Fruit fly (Drosophila melanogaster): Measurements from ENCODE around the gene Oatp26F.

DNA sequence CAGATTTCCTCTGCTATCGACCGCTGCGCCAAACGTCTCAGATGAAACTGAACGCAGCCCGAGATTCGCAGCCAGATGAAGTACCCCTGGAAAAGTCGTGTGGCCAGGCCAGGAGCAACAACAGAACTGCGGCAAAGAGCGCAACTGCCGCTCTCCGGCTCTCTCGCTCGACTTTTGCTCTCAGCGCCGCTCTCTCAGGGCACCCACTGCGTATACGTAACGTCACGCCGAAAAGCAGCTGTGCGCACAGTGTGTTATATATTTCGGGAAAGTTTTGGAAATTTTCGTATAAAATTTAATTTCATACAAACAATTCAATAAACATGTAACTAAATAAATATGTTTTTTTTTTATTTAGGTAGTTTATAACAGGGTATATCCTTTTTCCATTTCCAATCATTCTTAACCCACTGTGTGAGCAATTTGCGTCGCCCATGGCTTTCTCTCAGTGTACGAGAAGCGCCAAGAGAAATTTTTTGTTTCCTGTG is 31.1 kb downstream of the Oatp26F start, which contains the start of gene Dpp10:
- TF ChIP-seq toe (GFP tag; optimal IDR thresholded peaks at IDR 0.05) = peak; percentile 87
- peak; percentile 90 for TF ChIP-seq CG33017 (tag; optimal IDR thresholded peaks at IDR 0.05)
- TF ChIP-seq Hr96 (GFP tag; optimal IDR thresholded peaks at IDR 0.05) = peak; percentile 77
- TF ChIP-seq Clk (GFP tag; optimal IDR thresholded peaks at IDR 0.05) = peak; percentile 84
- peak; percentile 90 for TF ChIP-seq CG5204 (GFP tag; optimal IDR thresholded peaks at IDR 0.05)
- TF ChIP-seq Crg-1 (GFP tag; optimal IDR thresholded peaks at IDR 0.05) = peak; percentile 5
- TF ChIP-seq ovo (GFP tag; optimal IDR thresholded peaks at IDR 0.05) = no peak
- peak; percentile 75 for TF ChIP-seq kay (GFP tag; ENCODE audit: borderline replicate concordance)
- peak; percentile 93 for TF ChIP-seq CG12768 (GFP tag; optimal IDR thresholded peaks at IDR 0.05)

All from whole organism, adult.